Worm (Caenorhabditis elegans) whole organism, L3 larva: ENCODE data around the gene Y75B8A.37.

Source experiments
- aly-2 ChIP-seq: fragments of 150-350 bp; optimal IDR thresholded peaks from 2 replicates; lab custom pipeline; 2014; ENCODE audit warnings: missing biosample characterization, missing genetic modification characterization
- ama-1 ChIP-seq: fragments of 150-350 bp; optimal IDR thresholded peaks from 2 replicates; lab custom pipeline; 2018
- ceh-16 ChIP-seq: sonication (generic microtip); optimal IDR thresholded peaks from 2 replicates; lab custom pipeline; 2017; ENCODE audit warnings: missing biosample characterization, missing genetic modification characterization
- ceh-82 ChIP-seq: fragments of 150-350 bp; optimal IDR thresholded peaks from 2 replicates; lab custom pipeline; 2014; ENCODE audit warnings: missing biosample characterization, missing genetic modification characterization
- elt-1 ChIP-seq: fragments of 150-350 bp; optimal IDR thresholded peaks from 2 replicates; lab custom pipeline; 2014; ENCODE audit warnings: missing biosample characterization, missing genetic modification characterization
- elt-3 ChIP-seq, 3 experiments: fragments of 150-350 bp in 1 of 3; sonication (generic microtip) in 2 of 3; optimal IDR thresholded peaks; 2 replicates in 2 of 3; 4 replicates in 1 of 3; lab custom pipeline; 2014 to 2017; ENCODE audit warnings: missing biosample characterization in 3 of 3, missing genetic modification characterization in 3 of 3
- nhr-12 ChIP-seq: fragments of 150-350 bp; optimal IDR thresholded peaks from 2 replicates; lab custom pipeline; 2014; ENCODE audit warnings: missing biosample characterization, missing genetic modification characterization
- nhr-76 ChIP-seq: fragments of 150-350 bp; sonication (generic microtip); optimal IDR thresholded peaks from 5 replicates; lab custom pipeline; 2014; ENCODE audit warnings: missing biosample characterization, missing genetic modification characterization
- nhr-77 ChIP-seq: fragments of 150-350 bp; optimal IDR thresholded peaks from 2 replicates; lab custom pipeline; 2014; ENCODE audit warnings: missing biosample characterization, missing genetic modification characterization
- pha-4 ChIP-seq: fragments of 150-350 bp; optimal IDR thresholded peaks from 2 replicates; lab custom pipeline; 2014; ENCODE audit warnings: missing biosample characterization, missing genetic modification reagents, missing genetic modification characterization
- snpc-4 ChIP-seq: fragments of 150-350 bp; optimal IDR thresholded peaks from 2 replicates; lab custom pipeline; 2014; ENCODE audit warnings: missing biosample characterization, missing genetic modification characterization
- unc-39 ChIP-seq: sonication (generic microtip); optimal IDR thresholded peaks from 4 replicates; lab custom pipeline; 2017; ENCODE audit warnings: missing biosample characterization, missing genetic modification characterization
- zag-1 ChIP-seq: fragments of 150-350 bp; optimal IDR thresholded peaks from 2 replicates; lab custom pipeline; 2014; ENCODE audit warnings: missing biosample characterization, missing genetic modification characterization
- ztf-11 ChIP-seq: fragments of 150-350 bp; optimal IDR thresholded peaks from 2 replicates; lab custom pipeline; 2014; ENCODE audit warnings: missing biosample characterization, missing genetic modification characterization

DNA sequence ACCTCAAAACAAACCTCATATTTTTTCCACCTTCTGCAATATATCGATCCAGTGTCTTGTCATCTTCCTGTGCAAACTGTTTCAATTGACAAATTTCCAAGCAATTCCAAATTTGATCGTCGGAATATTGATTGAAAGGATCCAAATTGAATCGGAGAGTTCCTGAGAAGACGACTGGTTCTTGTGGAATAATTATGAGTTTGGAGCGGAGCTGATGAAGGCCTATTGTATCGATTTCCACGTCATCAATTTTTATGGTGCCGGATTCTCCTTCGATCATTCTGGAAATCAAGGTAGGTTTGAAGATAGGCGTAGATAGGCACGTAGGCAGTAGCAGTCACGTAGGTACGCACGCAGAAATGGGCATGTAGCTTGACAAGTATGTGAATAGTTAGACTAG is 31.1 kb upstream of the Y75B8A.37 start:
- TF ChIP-seq nhr-77 (no peak), ama-1 (lab: Kevin White, UChicago) (no peak), ztf-11 (tag; lab: Kevin White, UChicago) (no peak), snpc-4 (tag; lab: Kevin White, UChicago) (no peak), ceh-16 (tag; lab: Kevin White, UChicago) (no peak), nhr-12 (tag; lab: Kevin White, UChicago) (no peak), elt-1 (tag; lab: Kevin White, UChicago) (no peak), ceh-82 (tag; lab: Kevin White, UChicago) (no peak), zag-1 (tag; lab: Kevin White, UChicago) (no peak), nhr-76 (tag; lab: Kevin White, UChicago) (no peak), pha-4 (tag; lab: Kevin White, UChicago) (no peak), unc-39 (tag; lab: Kevin White, UChicago) (no peak), elt-3 (tag; optimal IDR thresholded peaks at IDR 0.05; lab: Kevin White, UChicago) (no peak), aly-2 (tag; lab: Kevin White, UChicago) (no peak)
